Fruit fly (Drosophila melanogaster): Measurements from ENCODE around the gene CG6296.

- TF ChIP-seq Met (GFP tag; optimal IDR thresholded peaks at IDR 0.05) (no peak), Blimp-1 (GFP tag; optimal IDR thresholded peaks at IDR 0.05) (no peak)
These were observed 38.9 kb downstream of the CG6296 start, which contains the start of gene Gr97a for dm6 chr3R:26966385-26966784.

Measured in whole organism, prepupa.